Worm (Caenorhabditis elegans): ENCODE results near the gene C56G3.2.

The C56G3.2 gene

DNA sequence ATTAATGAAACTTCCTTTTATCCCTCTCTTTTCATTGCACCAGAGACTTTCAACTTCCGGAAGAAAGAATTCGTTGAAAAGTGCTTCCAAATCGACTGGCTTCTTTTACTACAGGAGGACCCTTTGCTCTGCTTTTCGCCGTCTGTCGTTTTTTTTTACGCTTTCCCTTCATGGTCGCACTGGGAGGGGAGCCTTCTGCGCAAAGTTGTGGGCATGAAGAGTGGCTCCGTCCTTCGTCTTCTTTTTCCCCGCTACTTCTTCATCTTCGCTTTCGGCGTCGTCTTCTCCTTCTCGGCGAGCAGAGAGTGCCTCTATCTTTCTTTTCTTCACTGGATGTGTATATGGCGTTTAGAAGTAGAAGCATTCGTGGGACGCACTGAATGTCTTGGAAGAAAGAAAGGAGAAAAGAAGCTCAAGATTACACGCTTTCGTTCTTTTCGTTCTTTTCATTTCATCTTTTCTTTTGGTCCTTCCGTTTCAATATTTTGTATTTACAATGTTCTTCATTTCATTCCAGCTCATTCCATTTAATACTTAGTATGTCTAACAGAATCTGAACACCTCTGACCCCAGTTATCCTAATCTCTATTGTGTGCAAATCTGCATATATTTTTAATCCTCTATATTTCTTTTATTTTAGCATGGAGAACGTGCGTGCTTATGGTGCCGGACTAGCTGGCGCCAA lies 38.3 kb upstream of the C56G3.2 start, which contains the start of gene sng-1:
sng-1 (plus strand) TSS at position 635 of the 685 bp plus-strand sequence.
- TF ChIP-seq dmd-4 (tag; optimal IDR thresholded peaks at IDR 0.05; ENCODE audit: borderline replicate concordance) = no peak
- TF ChIP-seq ceh-9 (tag; optimal IDR thresholded peaks at IDR 0.05) = no peak
- TF ChIP-seq ceh-31 (tag; optimal IDR thresholded peaks at IDR 0.05) = peak; percentile 19
- peak; percentile 16 for TF ChIP-seq ceh-14 (tag; optimal IDR thresholded peaks at IDR 0.05)

DNA sequence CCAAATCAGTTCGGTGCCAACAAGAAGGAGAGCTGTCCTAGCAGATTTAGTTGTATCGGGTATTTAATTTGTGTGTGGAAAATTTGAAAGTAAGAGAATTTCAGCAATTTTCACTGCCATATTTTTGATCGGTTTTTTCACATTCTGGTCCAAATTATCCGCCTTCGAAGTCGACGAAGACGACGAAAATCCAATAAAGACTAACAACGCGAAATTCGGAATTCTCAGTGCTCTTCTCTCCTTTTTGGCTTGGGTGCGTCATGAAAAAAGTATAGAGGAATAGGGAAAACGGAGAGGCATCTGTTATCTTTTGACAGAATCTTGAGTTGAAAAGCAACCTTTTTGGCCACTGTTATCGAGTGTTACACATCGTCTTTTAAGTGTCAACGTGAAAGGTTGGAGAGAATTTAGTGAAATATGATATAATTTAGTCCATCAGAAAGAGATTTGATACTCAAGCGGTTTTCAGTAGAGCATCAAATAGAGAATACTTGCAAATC lies 37.3 kb upstream of the C56G3.2 start:
- TF ChIP-seq nfya-1 (tag; optimal IDR thresholded peaks at IDR 0.05) (no peak), unc-42 (tag; optimal IDR thresholded peaks at IDR 0.05) (peak; percentile 76), ceh-45 (GFP tag; IDR thresholded peaks at IDR 0.05) (no peak)

DNA sequence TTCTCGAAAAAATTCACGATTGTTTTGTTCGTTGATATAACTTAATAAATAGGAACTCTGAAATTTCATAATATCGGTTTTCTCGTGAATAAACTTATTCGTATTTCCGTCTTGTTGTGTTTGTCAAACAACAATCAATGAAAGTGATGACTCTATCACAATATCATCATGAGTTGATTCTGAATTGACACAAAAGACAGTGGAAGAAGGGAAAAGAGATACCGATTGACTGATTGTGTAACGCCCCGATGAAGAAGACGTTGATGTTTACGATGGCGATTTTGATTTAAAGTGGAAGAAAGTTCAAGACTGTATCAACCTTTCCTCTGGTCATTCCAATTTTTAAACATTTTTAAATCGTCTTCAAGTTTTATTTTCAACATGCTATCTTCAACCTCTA lies 35.8 kb upstream of the C56G3.2 start, which contains the start of gene ttr-59:
ttr-59 (plus strand) TSS at position 218 of the 400 bp plus-strand sequence.
- TF ChIP-seq elt-2 (tag; optimal IDR thresholded peaks at IDR 0.05) (no peak), tbx-7 (tag; optimal IDR thresholded peaks at IDR 0.05) (no peak), gmeb-2 (tag; optimal IDR thresholded peaks at IDR 0.05) (no peak), fkh-10 (GFP tag; optimal IDR thresholded peaks at IDR 0.05) (no peak), pros-1 (tag; optimal IDR thresholded peaks at IDR 0.05) (no peak), unc-86 (tag; optimal IDR thresholded peaks at IDR 0.05) (no peak), ceh-31 (tag; optimal IDR thresholded peaks at IDR 0.05) (no peak), pha-4 (tag; optimal IDR thresholded peaks at IDR 0.05) (no peak), tbx-2 (tag; optimal IDR thresholded peaks at IDR 0.05) (no peak), hlh-8 (tag; optimal IDR thresholded peaks at IDR 0.05) (no peak)

DNA sequence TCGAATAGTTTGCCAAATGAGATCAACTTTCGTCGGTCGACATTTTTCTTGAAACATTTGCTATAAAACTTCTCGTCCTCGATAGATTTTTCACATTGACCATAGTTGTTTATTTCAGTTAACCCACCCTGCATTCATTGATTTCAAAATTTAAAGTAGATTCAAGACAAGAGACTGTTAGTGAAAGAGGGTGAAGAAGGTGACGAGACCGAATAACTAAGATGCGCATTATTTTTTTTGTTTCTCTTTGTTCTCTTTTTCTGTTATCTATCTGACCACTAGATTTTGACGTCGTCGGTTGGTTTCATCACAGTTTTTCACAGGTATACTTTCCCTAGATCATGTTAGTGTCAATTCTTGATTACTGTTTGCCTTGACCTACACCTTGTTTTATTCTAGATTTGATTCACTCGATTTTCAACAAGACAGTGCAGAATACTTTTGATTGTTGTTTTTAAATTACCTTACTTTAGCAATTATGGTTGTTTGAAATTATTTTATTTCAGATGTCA lies 34.6 kb upstream of the C56G3.2 start, which contains the start of gene ttr-30:
ttr-30 (plus strand) TSS at position 265 of the 512 bp plus-strand sequence.
- no peak for TF ChIP-seq mec-3 (tag; optimal IDR thresholded peaks at IDR 0.05; ENCODE audit: borderline replicate concordance)
- TF ChIP-seq che-1 (tag; optimal IDR thresholded peaks at IDR 0.05) = no peak
- TF ChIP-seq pros-1 (tag; optimal IDR thresholded peaks at IDR 0.05) = no peak
- TF ChIP-seq hlh-8 (tag; optimal IDR thresholded peaks at IDR 0.05) = no peak
- no peak for TF ChIP-seq K09A11.1 (tag; optimal IDR thresholded peaks at IDR 0.05; ENCODE audit: insufficient read depth)
- no peak for TF ChIP-seq hlh-30 (tag; optimal IDR thresholded peaks at IDR 0.05; ENCODE audit: insufficient read depth)
- no peak for TF ChIP-seq ceh-34 (tag; optimal IDR thresholded peaks at IDR 0.05)
- TF ChIP-seq pqm-1 (tag; optimal IDR thresholded peaks at IDR 0.05) = no peak
- TF ChIP-seq ceh-24 (tag; optimal IDR thresholded peaks at IDR 0.05) = no peak
- TF ChIP-seq ceh-48 (tag; optimal IDR thresholded peaks at IDR 0.05) = no peak
- no peak for TF ChIP-seq madf-2 (tag; optimal IDR thresholded peaks at IDR 0.05)
- TF ChIP-seq ceh-2 (tag; optimal IDR thresholded peaks at IDR 0.05) = no peak
- no peak for TF ChIP-seq fkh-6 (tag; optimal IDR thresholded peaks at IDR 0.05)
- no peak for TF ChIP-seq gmeb-2 (tag; optimal IDR thresholded peaks at IDR 0.05)
- no peak for TF ChIP-seq F13H6.1 (tag; optimal IDR thresholded peaks at IDR 0.05)
- TF ChIP-seq unc-86 (tag; optimal IDR thresholded peaks at IDR 0.05) = no peak
- TF ChIP-seq elt-4 (tag; optimal IDR thresholded peaks at IDR 0.05) = no peak
- no peak for TF ChIP-seq rnt-1 (tag; optimal IDR thresholded peaks at IDR 0.05)
- TF ChIP-seq tbx-7 (tag; optimal IDR thresholded peaks at IDR 0.05) = no peak
- no peak for TF ChIP-seq sox-2 (GFP tag; IDR thresholded peaks at IDR 0.05)

DNA sequence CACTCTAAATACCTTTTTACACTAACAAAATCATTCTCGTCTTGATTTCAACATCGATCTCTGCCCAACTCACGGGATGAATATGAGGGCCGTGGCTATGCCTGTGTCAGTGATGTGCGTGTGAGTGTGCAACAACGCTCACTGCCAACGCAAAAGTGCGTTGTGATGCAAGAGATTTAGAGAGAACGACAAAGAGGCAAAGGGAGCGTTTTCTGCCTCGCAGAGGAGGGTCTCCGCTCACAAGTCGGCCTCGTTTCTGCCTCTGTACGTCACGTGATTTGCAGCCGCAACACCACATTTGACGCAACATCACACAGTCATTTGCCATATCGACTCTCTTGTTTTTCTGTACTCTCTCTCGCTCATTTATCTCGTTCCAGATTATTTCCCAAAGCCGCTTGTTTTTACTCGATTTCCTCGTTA lies 31.1 kb upstream of the C56G3.2 start, which contains the start of gene epg-7:
epg-7 (plus strand) TSS at position 413 of the 423 bp plus-strand sequence.
- TF ChIP-seq ceh-48 (tag; optimal IDR thresholded peaks at IDR 0.05) (peak; percentile 22), hlh-30 (tag; optimal IDR thresholded peaks at IDR 0.05; ENCODE audit: insufficient read depth) (peak; percentile 100), unc-86 (tag; optimal IDR thresholded peaks at IDR 0.05) (peak; percentile 27), ceh-31 (tag; optimal IDR thresholded peaks at IDR 0.05) (peak; percentile 93), dve-1 (tag; optimal IDR thresholded peaks at IDR 0.05) (peak; percentile 80), ceh-18 (tag; optimal IDR thresholded peaks at IDR 0.05) (peak; percentile 88), unc-42 (tag; optimal IDR thresholded peaks at IDR 0.05) (peak; percentile 71), unc-3 (GFP tag; conservative IDR thresholded peaks at IDR 0.05) (peak; percentile 23; the same call in 1 of the 2 replicates), unc-3 (tag; optimal IDR thresholded peaks at IDR 0.05) (peak; percentile 17), pag-3 (tag; optimal IDR thresholded peaks at IDR 0.05; ENCODE audit: borderline replicate concordance) (no peak), ceh-19 (GFP tag; optimal IDR thresholded peaks at IDR 0.05) (no peak), ceh-2 (tag; optimal IDR thresholded peaks at IDR 0.05) (peak; percentile 19), madf-2 (tag; optimal IDR thresholded peaks at IDR 0.05) (peak; percentile 51), hlh-13 (GFP tag; optimal IDR thresholded peaks at IDR 0.05) (no peak), tbx-2 (tag; optimal IDR thresholded peaks at IDR 0.05) (peak; percentile 86), fax-1 (tag; optimal IDR thresholded peaks at IDR 0.05) (no peak), ahr-1 (tag; optimal IDR thresholded peaks at IDR 0.05) (peak; percentile 7), sox-4 (tag; optimal IDR thresholded peaks at IDR 0.05) (no peak), ceh-22 (tag; optimal IDR thresholded peaks at IDR 0.05) (no peak), elt-2 (tag; optimal IDR thresholded peaks at IDR 0.05) (peak; percentile 62)
